Worm (Caenorhabditis elegans) whole organism, L2 larva: ENCODE data around the gene T14A8.2.

Source experiments
- fos-1 ChIP-seq: fragments of 150-350 bp; optimal IDR thresholded peaks from 2 replicates; lab custom pipeline; 2014; ENCODE audit warnings: missing biosample characterization, missing genetic modification characterization
- lin-39 ChIP-seq: fragments of 150-350 bp; optimal IDR thresholded peaks from 2 replicates; lab custom pipeline; 2014; ENCODE audit warnings: missing biosample characterization, missing genetic modification reagents, missing genetic modification characterization
- mab-5 ChIP-seq: fragments of 150-350 bp; optimal IDR thresholded peaks from 2 replicates; lab custom pipeline; 2014; ENCODE audit warnings: missing biosample characterization, missing genetic modification characterization
- mdl-1 ChIP-seq, 2 experiments: fragments of 150-350 bp in 1 of 2; sonication (generic microtip) in 1 of 2; optimal IDR thresholded peaks; 2 replicates each; lab custom pipeline; 2017; ENCODE audit warnings: missing biosample characterization in 2 of 2, missing genetic modification characterization in 2 of 2
- nhr-10 ChIP-seq: sonication (generic microtip); optimal IDR thresholded peaks from 2 replicates; lab custom pipeline; 2017; ENCODE audit warnings: missing biosample characterization, missing genetic modification characterization
- sma-9 ChIP-seq, 2 experiments: fragments of 150-350 bp in 1 of 2; sonication (generic microtip) in 1 of 2; optimal IDR thresholded peaks; 2 replicates each; lab custom pipeline; 2014 to 2016; ENCODE audit warnings: missing genetic modification characterization in 2 of 2, mild to moderate bottlenecking in 1 of 2, missing biosample characterization in 1 of 2, missing compliant biosample characterization in 1 of 2, missing genetic modification reagents in 1 of 2, moderate library complexity in 1 of 2
- zag-1 ChIP-seq: fragments of 150-350 bp; optimal IDR thresholded peaks from 2 replicates; lab custom pipeline; 2014; ENCODE audit warnings: missing biosample characterization, missing genetic modification characterization

ce11 chrIV:7839923-7840322, 17.5 kb upstream of the T14A8.2 start:
- TF ChIP-seq nhr-10 (no peak), mdl-1 (tag; optimal IDR thresholded peaks at IDR 0.05; lab: Kevin White, UChicago) (no peak), sma-9 (GFP tag; optimal IDR thresholded peaks at IDR 0.05; lab: Kevin White, UChicago) (no peak), sma-9 (tag; optimal IDR thresholded peaks at IDR 0.05; lab: Kevin White, UChicago) (no peak), mab-5 (no peak), lin-39 (no peak), zag-1 (tag; lab: Kevin White, UChicago) (no peak), fos-1 (no peak)
